Fruit fly (Drosophila melanogaster) whole organism, embryonic: ENCODE measurements around the gene CG15741.
A peak's percentile ranks its signal among the peaks of the same experiment; 100 is the strongest.

Experiments
- CG1647 ChIP-seq: fragments of 200-800 bp; sonication (Bioruptor generic); optimal IDR thresholded peaks from 3 replicates; lab custom pipeline; 2016; ENCODE audit warnings: missing biosample characterization, missing genetic modification characterization
- CG7271 ChIP-seq: fragments of 200-800 bp; sonication (Bioruptor generic); optimal IDR thresholded peaks from 2 replicates; lab custom pipeline; 2018; ENCODE audit warnings: missing biosample characterization, mild to moderate bottlenecking, missing genetic modification characterization, moderate library complexity
- Gug ChIP-seq: fragments of 200-800 bp; sonication (Bioruptor generic); IDR thresholded peaks from 4 replicates; pipeline ENCODE4 v1.3.6; 2022; ENCODE audit warnings: missing biosample characterization, missing genetic modification characterization
- cad ChIP-seq: fragments of >200 bp; optimal IDR thresholded peaks from 2 replicates; lab custom pipeline; 2017; ENCODE audit warnings: missing biosample characterization, missing genetic modification characterization
- caup ChIP-seq: fragments of 200-800 bp; sonication (Bioruptor generic); optimal IDR thresholded peaks from 3 replicates; lab custom pipeline; 2017; ENCODE audit warnings: missing biosample characterization, mild to moderate bottlenecking, missing genetic modification characterization, moderate library complexity; ENCODE audit not compliant: severe bottlenecking
- phol ChIP-seq: fragments of 200-800 bp; sonication (Bioruptor generic); optimal IDR thresholded peaks from 3 replicates; lab custom pipeline; 2018; ENCODE audit warnings: missing biosample characterization, mild to moderate bottlenecking, missing genetic modification characterization, moderate library complexity
- pum ChIP-seq: fragments of 200-800 bp; sonication (Bioruptor generic); optimal IDR thresholded peaks from 2 replicates; lab custom pipeline; 2016; ENCODE audit warnings: missing biosample characterization, missing genetic modification characterization
- tio ChIP-seq: fragments of 200-800 bp; sonication (Bioruptor generic); optimal IDR thresholded peaks from 2 replicates; lab custom pipeline; 2017; ENCODE audit warnings: missing biosample characterization, missing genetic modification characterization, inconsistent platforms

- TF ChIP-seq pum (GFP tag; lab: Kevin White, UChicago): no peak
- TF ChIP-seq caup (GFP tag; lab: Kevin White, UChicago): no peak
- TF ChIP-seq phol: peak; percentile 40
- TF ChIP-seq Gug (GFP tag; lab: Robert Waterston, UW): no peak
- no peak for TF ChIP-seq CG1647 (GFP tag; lab: Kevin White, UChicago)
- no peak for TF ChIP-seq cad (GFP tag; lab: Kevin White, UChicago)
- no peak for TF ChIP-seq tio (GFP tag; lab: Kevin White, UChicago)
- TF ChIP-seq CG7271 (tag; lab: Kevin White, UChicago): no peak
These were observed 39.3 kb downstream of the CG15741 start for dm6 chrX:11798522-11798921.
